Fruit fly (Drosophila melanogaster) whole organism, embryonic: Measurements from ENCODE around the gene CG6656.
A peak's percentile ranks its signal among the peaks of the same experiment; 100 is the strongest.

Source experiments
- Ada2b ChIP-seq: fragments of 200-800 bp; sonication (Bioruptor generic); IDR thresholded peaks from 2 replicates; pipeline ENCODE4 v1.3.6; 2022; ENCODE audit warnings: missing biosample characterization, missing genetic modification characterization
- Atf3 ChIP-seq: fragments of 200-800 bp; sonication (Bioruptor generic); optimal IDR thresholded peaks from 3 replicates; lab custom pipeline; 2016; ENCODE audit warnings: missing biosample characterization, missing genetic modification characterization
- B-H2 ChIP-seq: fragments of 200-800 bp; sonication (Bioruptor generic); optimal IDR thresholded peaks from 2 replicates; lab custom pipeline; 2018; ENCODE audit warnings: missing biosample characterization, mild to moderate bottlenecking, missing genetic modification characterization
- BtbVII ChIP-seq: fragments of 200-800 bp; sonication (Bioruptor generic); optimal IDR thresholded peaks from 3 replicates; lab custom pipeline; 2017; ENCODE audit warnings: missing biosample characterization, mild to moderate bottlenecking, missing genetic modification characterization
- Bteb2 ChIP-seq: fragments of 200-800 bp; sonication (Bioruptor generic); optimal IDR thresholded peaks from 2 replicates; lab custom pipeline; 2016; ENCODE audit warnings: missing biosample characterization, missing genetic modification characterization
- CG10366 ChIP-seq: fragments of 200-800 bp; sonication (Bioruptor generic); IDR thresholded peaks from 2 replicates; pipeline ENCODE4 v1.3.6; 2022; ENCODE audit warnings: missing biosample characterization, missing genetic modification characterization
- CG11560 ChIP-seq: fragments of 200-800 bp; sonication (Bioruptor generic); IDR thresholded peaks from 3 replicates; pipeline ENCODE4 v1.3.6; 2022; ENCODE audit warnings: missing biosample characterization, missing genetic modification characterization
- CG12219 ChIP-seq: fragments of 200-800 bp; sonication (Bioruptor generic); optimal IDR thresholded peaks from 3 replicates; lab custom pipeline; 2018; ENCODE audit warnings: missing biosample characterization, mild to moderate bottlenecking, missing genetic modification characterization
- CG14965 ChIP-seq: fragments of 200-800 bp; sonication (Bioruptor generic); optimal IDR thresholded peaks from 2 replicates; lab custom pipeline; 2016; ENCODE audit warnings: missing biosample characterization, missing genetic modification characterization, borderline replicate concordance
- CG15011 ChIP-seq: fragments of 200-800 bp; sonication (Bioruptor generic); optimal IDR thresholded peaks from 3 replicates; lab custom pipeline; 2018; ENCODE audit warnings: missing biosample characterization, mild to moderate bottlenecking, missing genetic modification characterization
- CG1529 ChIP-seq: fragments of 200-800 bp; sonication (Bioruptor generic); optimal IDR thresholded peaks from 3 replicates; lab custom pipeline; 2018; ENCODE audit warnings: missing biosample characterization, missing genetic modification characterization
- CG15479 ChIP-seq: fragments of 200-800 bp; sonication (Bioruptor generic); optimal IDR thresholded peaks from 3 replicates; lab custom pipeline; 2019; ENCODE audit warnings: missing biosample characterization, mild to moderate bottlenecking, missing genetic modification characterization, moderate library complexity
- CG16779 ChIP-seq: fragments of 200-800 bp; sonication (Bioruptor generic); IDR thresholded peaks from 2 replicates; pipeline ENCODE4 v1.3.6; 2022; ENCODE audit warnings: missing biosample characterization, missing genetic modification characterization
- CG2116 ChIP-seq: fragments of 200-800 bp; sonication (Bioruptor generic); optimal IDR thresholded peaks from 3 replicates; lab custom pipeline; 2018; ENCODE audit warnings: missing biosample characterization, mild to moderate bottlenecking, missing genetic modification characterization
- CG2678 ChIP-seq: fragments of 200-800 bp; sonication (Bioruptor generic); optimal IDR thresholded peaks from 3 replicates; lab custom pipeline; 2019; ENCODE audit warnings: missing biosample characterization, mild to moderate bottlenecking, missing genetic modification characterization, moderate library complexity
- CG2875 ChIP-seq: fragments of 200-800 bp; sonication (Bioruptor generic); optimal IDR thresholded peaks from 2 replicates; lab custom pipeline; 2017; ENCODE audit warnings: missing biosample characterization, mild to moderate bottlenecking, missing genetic modification characterization, missing genetic modification reagents
- CG33213 ChIP-seq: fragments of 200-800 bp; sonication (Bioruptor generic); optimal IDR thresholded peaks from 3 replicates; lab custom pipeline; 2016; ENCODE audit warnings: missing biosample characterization, missing genetic modification characterization
- CG3847 ChIP-seq: fragments of 200-800 bp; sonication (Bioruptor generic); IDR thresholded peaks from 2 replicates; pipeline ENCODE4 v1.3.6; 2022; ENCODE audit warnings: missing biosample characterization, missing genetic modification characterization
- CG4854 ChIP-seq: fragments of 200-800 bp; sonication (Bioruptor generic); optimal IDR thresholded peaks from 2 replicates; lab custom pipeline; 2016; ENCODE audit warnings: missing biosample characterization, missing genetic modification characterization, inconsistent platforms
- CG6254 ChIP-seq: fragments of 200-800 bp; sonication (Bioruptor generic); optimal IDR thresholded peaks from 3 replicates; lab custom pipeline; 2017; ENCODE audit warnings: mild to moderate bottlenecking, missing biosample characterization, missing genetic modification reagents, missing genetic modification characterization
- CG6272 ChIP-seq: fragments of 200-800 bp; sonication (Bioruptor generic); IDR thresholded peaks from 2 replicates; pipeline ENCODE4 v1.3.6; 2022; ENCODE audit warnings: missing biosample characterization, missing genetic modification characterization
- CG6689 ChIP-seq: fragments of 200-800 bp; sonication (Bioruptor generic); IDR thresholded peaks from 2 replicates; pipeline ENCODE4 v1.3.6; 2022; ENCODE audit warnings: missing biosample characterization, missing genetic modification characterization
- CG7357 ChIP-seq: fragments of 200-800 bp; sonication (Bioruptor generic); IDR thresholded peaks from 3 replicates; pipeline ENCODE4 v1.3.6; 2022; ENCODE audit warnings: missing biosample characterization, missing genetic modification characterization
- CG7963 ChIP-seq: fragments of 200-800 bp; sonication (Bioruptor generic); IDR thresholded peaks from 3 replicates; pipeline ENCODE4 v1.3.6; 2022; ENCODE audit warnings: missing biosample characterization, missing genetic modification characterization; ENCODE audit not compliant: partially characterized antibody
- CG8944 ChIP-seq: fragments of 200-800 bp; sonication (Bioruptor generic); optimal IDR thresholded peaks from 3 replicates; lab custom pipeline; 2016; ENCODE audit warnings: missing biosample characterization, missing genetic modification characterization
- CHES-1-like ChIP-seq: fragments of 200-800 bp; sonication (Bioruptor generic); optimal IDR thresholded peaks from 2 replicates; lab custom pipeline; 2016; ENCODE audit warnings: missing biosample characterization, missing genetic modification characterization
- Doc3 ChIP-seq: fragments of 200-800 bp; sonication (Bioruptor generic); IDR thresholded peaks from 3 replicates; pipeline ENCODE4 v1.3.6; 2022; ENCODE audit warnings: missing biosample characterization, missing genetic modification characterization; ENCODE audit not compliant: partially characterized antibody
- Ets65A ChIP-seq: fragments of 200-800 bp; sonication (Bioruptor generic); peaks from one replicate; lab custom pipeline; 2016; ENCODE audit warnings: missing biosample characterization, missing genetic modification characterization
- Hey ChIP-seq: fragments of 200-800 bp; sonication (Bioruptor generic); optimal IDR thresholded peaks from 3 replicates; lab custom pipeline; 2018; ENCODE audit warnings: missing biosample characterization, mild to moderate bottlenecking, missing genetic modification characterization
- MTF-1 ChIP-seq: fragments of 200-800 bp; sonication (Bioruptor generic); optimal IDR thresholded peaks from 2 replicates; lab custom pipeline; 2018; ENCODE audit warnings: missing biosample characterization, mild to moderate bottlenecking, missing genetic modification characterization, borderline replicate concordance
- Mrtf ChIP-seq: fragments of 200-800 bp; sonication (Bioruptor generic); IDR thresholded peaks from 3 replicates; pipeline ENCODE4 v1.3.6; 2022; ENCODE audit warnings: missing biosample characterization, missing genetic modification characterization
- Rx ChIP-seq: fragments of 200-800 bp; sonication (Bioruptor generic); IDR thresholded peaks from 2 replicates; pipeline ENCODE4 v1.3.6; 2022; ENCODE audit warnings: missing biosample characterization, missing genetic modification characterization
- Stat92E ChIP-seq, 3 experiments: fragments of >200 bp in 2 of 3; fragments of 200-800 bp in 1 of 3; sonication (Bioruptor generic) in 1 of 3; optimal IDR thresholded peaks; 2 replicates each; lab custom pipeline; 2017 to 2019; ENCODE audit warnings: missing biosample characterization in 3 of 3, missing genetic modification characterization in 3 of 3, mild to moderate bottlenecking in 1 of 3, moderate library complexity in 1 of 3
- ara ChIP-seq: fragments of 200-800 bp; sonication (Bioruptor generic); IDR thresholded peaks from 2 replicates; pipeline ENCODE4 v1.3.6; 2022; ENCODE audit warnings: missing biosample characterization, missing genetic modification characterization
- ase ChIP-seq: fragments of 200-800 bp; sonication (Bioruptor generic); IDR thresholded peaks from 3 replicates; pipeline ENCODE4 v1.3.6; 2022; ENCODE audit warnings: missing biosample characterization, missing genetic modification characterization
- bbx ChIP-seq: fragments of 200-800 bp; sonication (Bioruptor generic); IDR thresholded peaks from 2 replicates; pipeline ENCODE4 v1.3.6; 2022; ENCODE audit warnings: missing biosample characterization, missing genetic modification characterization; ENCODE audit not compliant: partially characterized antibody
- corto ChIP-seq: fragments of 200-800 bp; sonication (Bioruptor generic); optimal IDR thresholded peaks from 2 replicates; lab custom pipeline; 2016; ENCODE audit warnings: missing biosample characterization, mild to moderate bottlenecking, missing genetic modification characterization, moderate library complexity
- emc ChIP-seq: fragments of 200-800 bp; sonication (Bioruptor generic); optimal IDR thresholded peaks from 2 replicates; lab custom pipeline; 2016; ENCODE audit warnings: missing biosample characterization, missing genetic modification characterization
- eyg ChIP-seq: fragments of 200-800 bp; sonication (Bioruptor generic); optimal IDR thresholded peaks from 3 replicates; lab custom pipeline; 2016; ENCODE audit warnings: missing biosample characterization, missing genetic modification characterization
- fd64A ChIP-seq: fragments of 200-800 bp; sonication (Bioruptor generic); optimal IDR thresholded peaks from 3 replicates; lab custom pipeline; 2018; ENCODE audit warnings: missing biosample characterization, mild to moderate bottlenecking, missing genetic modification characterization
- gcm ChIP-seq: fragments of 200-800 bp; sonication (Bioruptor generic); optimal IDR thresholded peaks from 2 replicates; lab custom pipeline; 2019; ENCODE audit warnings: missing biosample characterization, mild to moderate bottlenecking, missing genetic modification characterization, moderate library complexity
- jumu ChIP-seq: fragments of 200-800 bp; sonication (Bioruptor generic); optimal IDR thresholded peaks from 3 replicates; lab custom pipeline; 2016; ENCODE audit warnings: missing biosample characterization, missing genetic modification characterization
- onecut ChIP-seq: fragments of 200-800 bp; sonication (Bioruptor generic); IDR thresholded peaks from 2 replicates; pipeline ENCODE4 v1.3.6; 2022; ENCODE audit warnings: missing biosample characterization, missing genetic modification characterization
- pros ChIP-seq: fragments of 200-800 bp; sonication (Bioruptor generic); optimal IDR thresholded peaks from 3 replicates; lab custom pipeline; 2019; ENCODE audit warnings: missing biosample characterization, mild to moderate bottlenecking, missing genetic modification characterization, moderate library complexity
- ro ChIP-seq: fragments of 200-800 bp; sonication (Bioruptor generic); IDR thresholded peaks from 2 replicates; pipeline ENCODE4 v1.3.6; 2022; ENCODE audit warnings: missing biosample characterization, missing genetic modification characterization
- run ChIP-seq: fragments of 200-800 bp; sonication (Bioruptor generic); optimal IDR thresholded peaks from 3 replicates; lab custom pipeline; 2018; ENCODE audit warnings: missing biosample characterization, mild to moderate bottlenecking, missing genetic modification characterization
- sna ChIP-seq: fragments of 200-800 bp; sonication (Bioruptor generic); IDR thresholded peaks from 2 replicates; pipeline ENCODE4 v1.3.6; 2022; ENCODE audit warnings: missing biosample characterization, missing genetic modification characterization; ENCODE audit not compliant: partially characterized antibody
- tin ChIP-seq: fragments of 200-800 bp; sonication (Bioruptor generic); optimal IDR thresholded peaks from 3 replicates; lab custom pipeline; 2016; ENCODE audit warnings: missing biosample characterization, missing genetic modification characterization
- zen2 ChIP-seq: fragments of 200-800 bp; sonication (Bioruptor generic); IDR thresholded peaks from 3 replicates; pipeline ENCODE4 v1.3.6; 2022; ENCODE audit warnings: missing biosample characterization, missing genetic modification characterization; ENCODE audit not compliant: partially characterized antibody

CG6656 gene

DNA sequence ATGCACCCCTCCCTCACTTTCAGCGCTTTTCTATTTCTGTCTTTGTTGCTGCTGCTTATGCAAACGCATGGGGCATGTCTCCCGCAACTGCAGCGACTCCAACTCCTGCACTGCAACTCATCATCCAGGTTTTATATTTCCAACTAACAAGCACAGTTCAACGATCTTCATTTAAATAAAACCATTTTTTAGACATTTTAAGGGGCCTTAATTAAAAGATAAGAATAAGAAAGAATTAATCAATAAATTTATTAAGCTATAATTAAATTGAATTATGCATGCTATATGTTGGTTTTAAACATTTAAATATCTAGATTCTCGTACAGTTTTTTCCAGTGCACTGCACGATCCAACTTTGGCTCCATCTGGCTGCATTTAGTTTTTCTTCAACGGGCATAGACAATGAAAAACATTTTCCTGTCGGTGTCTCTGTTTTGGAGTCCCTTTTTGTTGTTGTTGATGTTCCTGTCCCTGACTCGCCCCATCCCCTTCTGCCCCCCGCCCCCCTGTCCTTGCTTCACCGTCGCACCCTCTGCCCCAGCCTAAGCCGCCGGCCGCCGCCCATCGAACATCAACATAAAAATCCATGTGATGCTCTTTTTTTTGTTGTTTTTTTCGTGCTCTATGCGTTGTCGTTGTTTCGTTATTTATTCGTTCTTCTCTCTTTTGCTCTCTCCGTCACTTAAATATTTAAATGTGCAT lies 46.2 kb upstream of the CG6656 start (continued):
- TF ChIP-seq Bteb2 (GFP tag; lab: Kevin White, UChicago): no peak
- TF ChIP-seq Ada2b (GFP tag; lab: Robert Waterston, UW): no peak
- no peak for TF ChIP-seq pros (GFP tag; lab: Kevin White, UChicago)
- TF ChIP-seq ase (GFP tag; lab: Robert Waterston, UW): no peak; the same call in 2 of the 3 replicates
- no peak; the same call in 2 of the 3 replicates for TF ChIP-seq Mrtf
- TF ChIP-seq CG6272 (GFP tag; lab: Robert Waterston, UW): 0 out of 2 replicates have a peak, but pooled peaks have one; percentile 11
- TF ChIP-seq Hey: no peak
- TF ChIP-seq CG2875 (GFP tag; lab: Kevin White, UChicago): peak; percentile 83
- TF ChIP-seq Stat92E (GFP tag; optimal IDR thresholded peaks at IDR 0.05; lab: Kevin White, UChicago): peak in 1 of 3 experiments; percentile 72
- no peak for TF ChIP-seq CG16779
- no peak for TF ChIP-seq zen2 (GFP tag; lab: Robert Waterston, UW)
- no peak for TF ChIP-seq CHES-1-like (GFP tag; lab: Kevin White, UChicago)
- TF ChIP-seq Doc3: no peak
- no peak for TF ChIP-seq emc (GFP tag; lab: Kevin White, UChicago)
- TF ChIP-seq Rx: peak; percentile 27; the same call in 1 of the 2 replicates
- peak; percentile 75 for TF ChIP-seq CG6254 (GFP tag; lab: Kevin White, UChicago)
- TF ChIP-seq CG3847 (GFP tag; lab: Robert Waterston, UW): no peak
- TF ChIP-seq CG15011 (GFP tag; lab: Kevin White, UChicago): no peak
- no peak for TF ChIP-seq bbx
- no peak for TF ChIP-seq B-H2 (GFP tag; lab: Kevin White, UChicago)
- TF ChIP-seq CG8944: no peak
- no peak for TF ChIP-seq corto
- TF ChIP-seq CG11560 (tag; lab: Robert Waterston, UW): no peak
- peak; percentile 35; the same call in 1 of the 2 replicates for TF ChIP-seq ro (GFP tag; lab: Robert Waterston, UW)
- peak; percentile 35 for TF ChIP-seq CG12219
- no peak for TF ChIP-seq CG7963 (GFP tag; lab: Robert Waterston, UW)
- TF ChIP-seq CG14965 (GFP tag; lab: Kevin White, UChicago): no peak
- peak; percentile 13 for TF ChIP-seq run (tag; lab: Kevin White, UChicago)
- peak; percentile 31; the same call in 1 of the 2 replicates for TF ChIP-seq onecut
- TF ChIP-seq BtbVII (GFP tag; lab: Kevin White, UChicago): no peak
- no peak for TF ChIP-seq MTF-1 (GFP tag; lab: Kevin White, UChicago)
- TF ChIP-seq CG2116 (GFP tag; lab: Kevin White, UChicago): peak; percentile 2
- no peak for TF ChIP-seq Atf3 (GFP tag; lab: Kevin White, UChicago)
- TF ChIP-seq sna (GFP tag; lab: Robert Waterston, UW): no peak
- no peak for TF ChIP-seq Ets65A (GFP tag; lab: Kevin White, UChicago)
- TF ChIP-seq gcm (GFP tag; lab: Kevin White, UChicago): peak; percentile 87
- no peak for TF ChIP-seq fd64A
- peak; percentile 72 for TF ChIP-seq CG6689 (GFP tag; lab: Robert Waterston, UW)
- 0 out of 3 replicates have a peak, but pooled peaks have one; percentile 10 for TF ChIP-seq CG7357 (GFP tag; lab: Robert Waterston, UW)
- TF ChIP-seq CG4854 (GFP tag; lab: Kevin White, UChicago): no peak
- TF ChIP-seq CG1529 (GFP tag; lab: Kevin White, UChicago): peak; percentile 78
- peak; percentile 76 for TF ChIP-seq ara (GFP tag; lab: Robert Waterston, UW)
- TF ChIP-seq eyg (GFP tag; lab: Kevin White, UChicago): no peak
- TF ChIP-seq CG10366 (GFP tag; lab: Robert Waterston, UW): peak; percentile 38; the same call in 1 of the 2 replicates
- no peak for TF ChIP-seq CG33213
- no peak for TF ChIP-seq CG15479 (GFP tag; lab: Kevin White, UChicago)
- TF ChIP-seq tin: peak; percentile 72
- TF ChIP-seq CG2678 (tag; lab: Kevin White, UChicago): peak; percentile 76
- no peak for TF ChIP-seq jumu
